Worm (Caenorhabditis elegans) whole organism, L4 larva: ENCODE measurements around the gene tsen-54.

Experiments
- aly-2 ChIP-seq: sonication (generic microtip); optimal IDR thresholded peaks from 2 replicates; lab custom pipeline; 2018; ENCODE audit warnings: missing biosample characterization, missing genetic modification characterization
- hlh-11 ChIP-seq: fragments of 200-800 bp; sonication (Bioruptor generic); optimal IDR thresholded peaks from 2 replicates; lab custom pipeline; 2018; ENCODE audit warnings: mild to moderate bottlenecking, missing genetic modification characterization, missing compliant biosample characterization
- jun-1 ChIP-seq: fragments of 150-350 bp; optimal IDR thresholded peaks from 2 replicates; lab custom pipeline; 2014; ENCODE audit warnings: missing biosample characterization, missing genetic modification reagents, missing genetic modification characterization
- nhr-11 ChIP-seq: fragments of 150-350 bp; optimal IDR thresholded peaks from 2 replicates; lab custom pipeline; 2014; ENCODE audit warnings: missing biosample characterization, missing genetic modification characterization
- nhr-28 ChIP-seq: fragments of 150-350 bp; optimal IDR thresholded peaks from 2 replicates; lab custom pipeline; 2014; ENCODE audit warnings: missing biosample characterization, missing genetic modification characterization
- pha-4 ChIP-seq, 2 experiments: fragments of 150-350 bp in 1 of 2; fragments of 200-800 bp in 1 of 2; sonication (Bioruptor generic) in 1 of 2; IDR thresholded peaks in 1 of 2; optimal IDR thresholded peaks in 1 of 2; 2 replicates each; pipeline versions ENCODE4 v1.3.6 to Lab custom; 2014 to 2022; ENCODE audit warnings: missing genetic modification characterization in 2 of 2, missing genetic modification reagents in 2 of 2, missing biosample characterization in 1 of 2, missing compliant biosample characterization in 1 of 2
- unc-130 ChIP-seq: sonication (generic microtip); optimal IDR thresholded peaks from 2 replicates; lab custom pipeline; 2016; ENCODE audit warnings: missing genetic modification reagents, missing genetic modification characterization, missing compliant biosample characterization
- unc-39 ChIP-seq: sonication (generic microtip); optimal IDR thresholded peaks from 2 replicates; lab custom pipeline; 2017; ENCODE audit warnings: missing biosample characterization, missing genetic modification characterization
- unc-62 ChIP-seq, 3 experiments: fragments of 150-350 bp in 1 of 3; sonication (generic microtip); optimal IDR thresholded peaks in 2 of 3; peaks in 1 of 3; 1 replicate in 1 of 3; 2 replicates in 2 of 3; lab custom pipeline; 2014 to 2017; ENCODE audit warnings: missing biosample characterization in 3 of 3, missing genetic modification characterization in 3 of 3, missing genetic modification reagents in 3 of 3, missing genotype in 1 of 3

ce11 chrIV:1905250-1905649 is 42.7 kb upstream of the tsen-54 start:
- no peak for TF ChIP-seq pha-4 (GFP tag; IDR thresholded peaks at IDR 0.05; lab: Robert Waterston, UW)
- no peak for TF ChIP-seq pha-4 (tag; optimal IDR thresholded peaks at IDR 0.05; lab: Kevin White, UChicago)
- TF ChIP-seq nhr-28 (tag; lab: Kevin White, UChicago) = no peak
- no peak for TF ChIP-seq unc-39
- TF ChIP-seq aly-2 (tag; lab: Kevin White, UChicago) = no peak
- TF ChIP-seq unc-130 (GFP tag; lab: Kevin White, UChicago) = no peak
- TF ChIP-seq unc-62 (GFP tag; optimal IDR thresholded peaks at IDR 0.05 in 1 of 2; lab: Kevin White, UChicago) = no peak
- TF ChIP-seq unc-62 (tag; optimal IDR thresholded peaks at IDR 0.05; lab: Kevin White, UChicago) = no peak
- TF ChIP-seq jun-1 (tag; lab: Kevin White, UChicago) = no peak
- TF ChIP-seq hlh-11 (tag; lab: Kevin White, UChicago) = no peak
- TF ChIP-seq nhr-11 (tag; lab: Kevin White, UChicago) = no peak
